Fruit fly (Drosophila melanogaster) whole organism, embryonic: ENCODE data around the gene CG13108.

Experiments used
- Adf1 ChIP-seq: fragments of 200-800 bp; sonication (Bioruptor generic); IDR thresholded peaks from 2 replicates; pipeline ENCODE4 v1.3.6; 2022; ENCODE audit warnings: missing biosample characterization, missing genetic modification characterization
- Atf6 ChIP-seq: fragments of 200-800 bp; sonication (Bioruptor generic); IDR thresholded peaks from 2 replicates; pipeline ENCODE4 v1.3.6; 2022; ENCODE audit warnings: missing biosample characterization, missing genetic modification characterization
- BtbVII ChIP-seq: fragments of 200-800 bp; sonication (Bioruptor generic); optimal IDR thresholded peaks from 3 replicates; lab custom pipeline; 2017; ENCODE audit warnings: missing biosample characterization, mild to moderate bottlenecking, missing genetic modification characterization
- CG10209 ChIP-seq: fragments of 200-800 bp; sonication (Bioruptor generic); optimal IDR thresholded peaks from 3 replicates; lab custom pipeline; 2017; ENCODE audit warnings: missing biosample characterization, mild to moderate bottlenecking, missing genetic modification characterization, missing genetic modification reagents
- CG11695 ChIP-seq: fragments of 200-800 bp; sonication (Bioruptor generic); IDR thresholded peaks from 3 replicates; pipeline ENCODE4 v1.3.6; 2022; ENCODE audit warnings: missing biosample characterization, missing genetic modification characterization
- CG1233 ChIP-seq: fragments of 200-800 bp; sonication (Bioruptor generic); optimal IDR thresholded peaks from 4 replicates; lab custom pipeline; 2018; ENCODE audit warnings: missing biosample characterization, mild to moderate bottlenecking, missing genetic modification characterization
- CG12391 ChIP-seq: fragments of 200-800 bp; sonication (Bioruptor generic); optimal IDR thresholded peaks from 3 replicates; lab custom pipeline; 2018; ENCODE audit warnings: missing biosample characterization, mild to moderate bottlenecking, missing genetic modification characterization, moderate library complexity
- CG12769 ChIP-seq: fragments of 200-800 bp; sonication (Bioruptor generic); optimal IDR thresholded peaks from 2 replicates; lab custom pipeline; 2019; ENCODE audit warnings: missing biosample characterization, mild to moderate bottlenecking, missing genetic modification characterization, moderate library complexity
- CG12942 ChIP-seq: fragments of 200-800 bp; sonication (Bioruptor generic); optimal IDR thresholded peaks from 3 replicates; lab custom pipeline; 2016; ENCODE audit warnings: missing biosample characterization, missing genetic modification characterization
- CG13287 ChIP-seq: fragments of 200-800 bp; sonication (Bioruptor generic); IDR thresholded peaks from 2 replicates; pipeline ENCODE4 v1.3.6; 2022; ENCODE audit warnings: missing biosample characterization, missing genetic modification characterization; ENCODE audit not compliant: partially characterized antibody
- CG13894 ChIP-seq: fragments of 200-800 bp; sonication (Bioruptor generic); optimal IDR thresholded peaks from 3 replicates; lab custom pipeline; 2018; ENCODE audit warnings: missing biosample characterization, mild to moderate bottlenecking, missing genetic modification characterization, moderate library complexity
- CG15479 ChIP-seq: fragments of 200-800 bp; sonication (Bioruptor generic); optimal IDR thresholded peaks from 3 replicates; lab custom pipeline; 2019; ENCODE audit warnings: missing biosample characterization, mild to moderate bottlenecking, missing genetic modification characterization, moderate library complexity
- CG18599 ChIP-seq: fragments of 200-800 bp; sonication (Bioruptor generic); optimal IDR thresholded peaks from 3 replicates; lab custom pipeline; 2017; ENCODE audit warnings: missing biosample characterization, missing genetic modification characterization, mild to moderate bottlenecking, moderate library complexity, missing genetic modification reagents
- CG2678 ChIP-seq: fragments of 200-800 bp; sonication (Bioruptor generic); optimal IDR thresholded peaks from 3 replicates; lab custom pipeline; 2019; ENCODE audit warnings: missing biosample characterization, mild to moderate bottlenecking, missing genetic modification characterization, moderate library complexity
- CG3281 ChIP-seq: fragments of 200-800 bp; sonication (Bioruptor generic); optimal IDR thresholded peaks from 3 replicates; lab custom pipeline; 2017; ENCODE audit warnings: missing biosample characterization, mild to moderate bottlenecking, missing genetic modification characterization
- CG34376 ChIP-seq: fragments of 200-800 bp; sonication (Bioruptor generic); optimal IDR thresholded peaks from 2 replicates; lab custom pipeline; 2018; ENCODE audit warnings: missing biosample characterization, mild to moderate bottlenecking, missing genetic modification characterization
- CG5953 ChIP-seq: fragments of 200-800 bp; sonication (Bioruptor generic); IDR thresholded peaks from 2 replicates; pipeline ENCODE4 v1.3.6; 2022; ENCODE audit warnings: missing biosample characterization, missing genetic modification characterization
- CG6765 ChIP-seq: fragments of 200-800 bp; sonication (Bioruptor generic); optimal IDR thresholded peaks from 3 replicates; lab custom pipeline; 2017; ENCODE audit warnings: missing biosample characterization, mild to moderate bottlenecking, missing genetic modification characterization
- CG7839 ChIP-seq: fragments of 200-800 bp; sonication (Bioruptor generic); optimal IDR thresholded peaks from 3 replicates; lab custom pipeline; 2018; ENCODE audit warnings: missing biosample characterization, mild to moderate bottlenecking, missing genetic modification characterization, moderate library complexity
- CG8290 ChIP-seq, 3 experiments: fragments of 200-800 bp; sonication (Bioruptor generic); optimal IDR thresholded peaks; 2 replicates each; lab custom pipeline; 2016 to 2019; ENCODE audit warnings: missing biosample characterization in 3 of 3, missing genetic modification characterization in 3 of 3, mild to moderate bottlenecking in 2 of 3, moderate library complexity in 1 of 3
- D19A ChIP-seq: fragments of 200-800 bp; optimal IDR thresholded peaks from 3 replicates; lab custom pipeline; 2019; ENCODE audit warnings: missing biosample characterization, mild to moderate bottlenecking, missing genetic modification characterization, moderate library complexity
- Dbx ChIP-seq: fragments of 200-800 bp; sonication (Bioruptor generic); IDR thresholded peaks from 3 replicates; pipeline ENCODE4 v1.3.6; 2022; ENCODE audit warnings: missing biosample characterization, missing genetic modification characterization
- GATAe ChIP-seq: fragments of 200-800 bp; sonication (Bioruptor generic); conservative IDR thresholded peaks from 2 replicates; pipeline ENCODE4 v1.3.6; 2022; ENCODE audit warnings: missing biosample characterization, missing genetic modification characterization
- HmgZ ChIP-seq: fragments of 200-800 bp; sonication (Bioruptor generic); optimal IDR thresholded peaks from 2 replicates; lab custom pipeline; 2018; ENCODE audit warnings: missing biosample characterization, mild to moderate bottlenecking, missing genetic modification characterization
- Hr78 ChIP-seq, 2 experiments: fragments of 200-800 bp in 1 of 2; fragments of >200 bp in 1 of 2; sonication (Bioruptor generic) in 1 of 2; optimal IDR thresholded peaks; 2 replicates each; lab custom pipeline; 2017 to 2019; ENCODE audit warnings: missing biosample characterization in 2 of 2, missing genetic modification characterization in 2 of 2, mild to moderate bottlenecking in 1 of 2, moderate library complexity in 1 of 2
- Jarid2 ChIP-seq: fragments of 200-800 bp; sonication (Bioruptor generic); optimal IDR thresholded peaks from 3 replicates; lab custom pipeline; 2017; ENCODE audit warnings: mild to moderate bottlenecking, missing biosample characterization, missing genetic modification reagents, missing genetic modification characterization
- Med ChIP-seq: fragments of 200-800 bp; sonication (Bioruptor generic); peaks from one replicate; lab custom pipeline; 2016; ENCODE audit warnings: missing biosample characterization, missing genetic modification characterization, mild to moderate bottlenecking, inconsistent platforms, moderate library complexity
- Meics ChIP-seq: fragments of 200-800 bp; sonication (Bioruptor generic); optimal IDR thresholded peaks from 2 replicates; lab custom pipeline; 2017; ENCODE audit warnings: missing biosample characterization, mild to moderate bottlenecking, missing genetic modification characterization
- Myb ChIP-seq: fragments of 200-800 bp; sonication (Bioruptor generic); optimal IDR thresholded peaks from 2 replicates; lab custom pipeline; 2016; ENCODE audit warnings: missing biosample characterization, missing genetic modification characterization
- Nf-YB ChIP-seq: fragments of 200-800 bp; sonication (Bioruptor generic); optimal IDR thresholded peaks from 3 replicates; lab custom pipeline; 2019; ENCODE audit warnings: missing biosample characterization, mild to moderate bottlenecking, missing genetic modification characterization, moderate library complexity
- Nf-YC ChIP-seq: fragments of 200-800 bp; optimal IDR thresholded peaks from 3 replicates; lab custom pipeline; 2019; ENCODE audit warnings: missing biosample characterization, mild to moderate bottlenecking, missing genetic modification characterization, moderate library complexity
- Sox100B ChIP-seq: fragments of 200-800 bp; sonication (Bioruptor generic); optimal IDR thresholded peaks from 3 replicates; lab custom pipeline; 2018; ENCODE audit warnings: missing biosample characterization, mild to moderate bottlenecking, missing genetic modification characterization
- Sry-β ChIP-seq: fragments of 200-800 bp; sonication (Bioruptor generic); optimal IDR thresholded peaks from 2 replicates; lab custom pipeline; 2018; ENCODE audit warnings: missing biosample characterization, mild to moderate bottlenecking, missing genetic modification characterization, moderate library complexity
- Ssrp ChIP-seq: fragments of 200-800 bp; sonication (Bioruptor generic); optimal IDR thresholded peaks from 2 replicates; lab custom pipeline; 2018; ENCODE audit warnings: missing biosample characterization, mild to moderate bottlenecking, missing genetic modification characterization, moderate library complexity
- amos ChIP-seq: fragments of 200-800 bp; sonication (Bioruptor generic); IDR thresholded peaks from 2 replicates; pipeline ENCODE4 v1.3.6; 2022; ENCODE audit warnings: missing biosample characterization, missing genetic modification characterization; ENCODE audit not compliant: partially characterized antibody
- cg ChIP-seq: fragments of 200-800 bp; sonication (Bioruptor generic); optimal IDR thresholded peaks from 3 replicates; lab custom pipeline; 2019; ENCODE audit warnings: missing biosample characterization, mild to moderate bottlenecking, missing genetic modification characterization, moderate library complexity
- croc ChIP-seq: fragments of 200-800 bp; sonication (Bioruptor generic); conservative IDR thresholded peaks from 3 replicates; pipeline ENCODE4 v1.3.6; 2022; ENCODE audit warnings: missing biosample characterization, missing genetic modification characterization
- grn ChIP-seq: fragments of 200-800 bp; sonication (Bioruptor generic); optimal IDR thresholded peaks from 3 replicates; lab custom pipeline; 2017; ENCODE audit warnings: missing biosample characterization, missing genetic modification characterization
- gt ChIP-seq: fragments of 200-800 bp; sonication (Bioruptor generic); IDR thresholded peaks from 2 replicates; pipeline ENCODE4 v1.3.6; 2022; ENCODE audit warnings: missing biosample characterization, missing genetic modification characterization
- insv ChIP-seq, 2 experiments: fragments of 200-800 bp; sonication (Bioruptor generic); optimal IDR thresholded peaks; 3 replicates each; lab custom pipeline; 2016 to 2018; ENCODE audit warnings: missing biosample characterization in 2 of 2, missing genetic modification characterization in 2 of 2
- kah ChIP-seq: fragments of 200-800 bp; sonication (Bioruptor generic); optimal IDR thresholded peaks from 2 replicates; lab custom pipeline; 2018; ENCODE audit warnings: missing biosample characterization, mild to moderate bottlenecking, missing genetic modification characterization
- lab ChIP-seq: fragments of 200-800 bp; sonication (Bioruptor generic); optimal IDR thresholded peaks from 3 replicates; lab custom pipeline; 2017; ENCODE audit warnings: missing biosample characterization, missing genetic modification characterization, mild to moderate bottlenecking, moderate library complexity, missing genetic modification reagents
- nom ChIP-seq: fragments of 200-800 bp; sonication (Bioruptor generic); optimal IDR thresholded peaks from 2 replicates; lab custom pipeline; 2017; ENCODE audit warnings: missing biosample characterization, missing genetic modification characterization, mild to moderate bottlenecking, moderate library complexity, missing genetic modification reagents
- pfk ChIP-seq: fragments of 200-800 bp; sonication (Bioruptor generic); optimal IDR thresholded peaks from 2 replicates; lab custom pipeline; 2018; ENCODE audit warnings: missing biosample characterization, mild to moderate bottlenecking, missing genetic modification characterization, moderate library complexity
- schlank ChIP-seq: fragments of 200-800 bp; sonication (Bioruptor generic); optimal IDR thresholded peaks from 2 replicates; lab custom pipeline; 2018; ENCODE audit warnings: missing biosample characterization, mild to moderate bottlenecking, missing genetic modification characterization
- sens ChIP-seq: fragments of 200-800 bp; sonication (Bioruptor generic); peaks from one replicate; lab custom pipeline; 2016; ENCODE audit warnings: missing biosample characterization, missing genetic modification characterization
- sens-2 ChIP-seq: fragments of 200-800 bp; sonication (Bioruptor generic); IDR thresholded peaks from 2 replicates; pipeline ENCODE4 v1.3.6; 2022; ENCODE audit warnings: missing biosample characterization, missing genetic modification characterization
- sob ChIP-seq: fragments of 200-800 bp; sonication (Bioruptor generic); IDR thresholded peaks from 2 replicates; pipeline ENCODE4 v1.3.6; 2022; ENCODE audit warnings: missing biosample characterization, missing genetic modification characterization
- wek ChIP-seq: fragments of 200-800 bp; sonication (Bioruptor generic); optimal IDR thresholded peaks from 3 replicates; lab custom pipeline; 2018; ENCODE audit warnings: missing biosample characterization, mild to moderate bottlenecking, missing genetic modification characterization, moderate library complexity

The CG13108 gene

dm6 chr2L:9179285-9179684 lies 15.2 kb downstream of the CG13108 start (continued):
- TF ChIP-seq Ssrp (no peak), CG6765 (peak; percentile 46), cg (GFP tag; lab: Kevin White, UChicago) (peak; percentile 67), CG1233 (no peak), wek (GFP tag; lab: Kevin White, UChicago) (no peak), Meics (GFP tag; lab: Kevin White, UChicago) (peak; percentile 33), nom (peak; percentile 7), Dbx (GFP tag; lab: Robert Waterston, UW) (no peak), Adf1 (GFP tag; lab: Robert Waterston, UW) (peak; percentile 38; the same call in 1 of the 2 replicates), D19A (tag; lab: Kevin White, UChicago) (peak; percentile 8), CG12942 (GFP tag; lab: Kevin White, UChicago) (no peak), kah (GFP tag; lab: Kevin White, UChicago) (no peak), croc (GFP tag; lab: Robert Waterston, UW) (no peak), CG8290 (GFP tag; optimal IDR thresholded peaks at IDR 0.05; lab: Kevin White, UChicago) (no peak), CG8290 (tag; optimal IDR thresholded peaks at IDR 0.05; lab: Kevin White, UChicago) (peak in 1 of 2 experiments; percentile 26), Myb (GFP tag; lab: Kevin White, UChicago) (no peak), Atf6 (peak; percentile 16; the same call in 1 of the 2 replicates), schlank (tag; lab: Kevin White, UChicago) (no peak), CG5953 (GFP tag; lab: Robert Waterston, UW) (no peak), Nf-YB (GFP tag; lab: Kevin White, UChicago) (no peak), BtbVII (no peak), sob (GFP tag; lab: Robert Waterston, UW) (peak; percentile 25; the same call in 1 of the 2 replicates), CG18599 (GFP tag; lab: Kevin White, UChicago) (peak; percentile 28), amos (GFP tag; lab: Robert Waterston, UW) (no peak; the same call in 1 of the 2 replicates), Nf-YC (tag; lab: Kevin White, UChicago) (peak; percentile 24), CG10209 (no peak), CG12769 (peak; percentile 35), Sry-β (no peak), HmgZ (tag; lab: Kevin White, UChicago) (peak; percentile 58), CG7839 (tag; lab: Kevin White, UChicago) (no peak), pfk (GFP tag; lab: Kevin White, UChicago) (peak; percentile 69), gt (GFP tag; lab: Robert Waterston, UW) (no peak), CG3281 (GFP tag; lab: Kevin White, UChicago) (peak; percentile 17), CG13894 (tag; lab: Kevin White, UChicago) (peak; percentile 18), sens-2 (GFP tag; lab: Robert Waterston, UW) (no peak), Med (peak; percentile 62), Hr78 (GFP tag; optimal IDR thresholded peaks at IDR 0.05; lab: Kevin White, UChicago) (no peak), sens (GFP tag; lab: Kevin White, UChicago) (peak; percentile 2), CG13287 (GFP tag; lab: Robert Waterston, UW) (no peak), grn (GFP tag; lab: Kevin White, UChicago) (peak; percentile 65), Jarid2 (GFP tag; lab: Kevin White, UChicago) (peak; percentile 10), insv (GFP tag; optimal IDR thresholded peaks at IDR 0.05; lab: Kevin White, UChicago) (peak in 1 of 2 experiments; percentile 75), CG15479 (peak; percentile 51), CG11695 (GFP tag; lab: Robert Waterston, UW) (no peak), GATAe (GFP tag; lab: Robert Waterston, UW) (peak; percentile 81), CG12391 (tag; lab: Kevin White, UChicago) (no peak), CG2678 (tag; lab: Kevin White, UChicago) (peak; percentile 35), Sox100B (GFP tag; lab: Kevin White, UChicago) (no peak), CG34376 (peak; percentile 89), lab (GFP tag; lab: Kevin White, UChicago) (peak; percentile 38)
